Worm (Caenorhabditis elegans): Measurements from ENCODE around the gene F55G11.7.

DNA sequence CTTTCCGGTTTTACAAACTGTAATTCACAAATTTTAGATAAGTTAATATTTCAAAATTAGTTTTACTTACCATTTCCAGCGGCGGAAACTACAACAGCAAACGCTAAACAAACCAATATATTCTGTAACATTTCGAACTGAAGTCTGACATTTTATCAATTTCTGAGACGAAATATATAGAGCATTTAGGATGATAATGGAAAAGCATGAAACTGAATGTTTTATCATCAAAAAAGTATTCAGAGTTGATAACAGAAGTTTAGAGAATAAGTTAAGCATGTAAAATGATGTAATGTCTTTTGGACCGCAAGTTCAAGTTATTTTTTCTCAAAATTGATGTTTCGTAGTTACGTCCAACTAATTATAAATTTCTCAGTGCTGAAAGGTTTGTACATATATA is 8.9 kb downstream of the F55G11.7 start, which contains the start of gene F55G11.2:
- TF ChIP-seq pha-4 (tag; optimal IDR thresholded peaks at IDR 0.05) = no peak
- TF ChIP-seq zip-8 (tag; optimal IDR thresholded peaks at IDR 0.05) = no peak
- TF ChIP-seq nhr-237 (tag; optimal IDR thresholded peaks at IDR 0.05) = no peak

Data from whole organism, mixed stage, embryonic.